Worm (Caenorhabditis elegans): ENCODE data around the gene T26A8.4.
A peak's percentile ranks its signal among the peaks of the same experiment; 100 is the strongest.

T26A8.4 gene

DNA sequence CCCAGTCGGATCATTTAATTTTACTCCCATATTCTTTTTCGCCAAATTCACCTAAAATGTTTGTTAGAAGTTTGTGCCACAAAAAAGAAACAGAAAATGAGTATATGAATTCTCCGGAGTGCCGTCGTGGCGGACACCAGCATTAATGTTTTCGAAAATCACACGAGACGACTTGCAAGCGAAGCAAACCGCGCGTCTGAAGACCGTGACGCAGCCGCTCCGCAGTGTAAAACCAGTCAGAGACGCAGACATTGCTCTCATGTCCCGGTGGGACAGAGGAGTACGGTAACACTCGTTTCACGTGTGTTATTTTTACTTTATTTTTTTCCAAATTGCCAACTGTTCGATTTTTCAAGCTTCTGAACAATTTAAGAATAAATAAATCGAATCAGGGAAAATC lies at the start of gene T26A8.4, which contains the start of gene pdtf-1:
Gene T26A8.4 (minus strand): TSS at position 185 of the 400 bp plus-strand sequence.
Gene pdtf-1 (plus strand): TSS at position 330 of the 400 bp plus-strand sequence.
- TF ChIP-seq fkh-3 (tag; optimal IDR thresholded peaks at IDR 0.05) (no peak), F10E7.11 (tag; optimal IDR thresholded peaks at IDR 0.05) (no peak), dpff-1 (tag; optimal IDR thresholded peaks at IDR 0.05) (no peak), Y67H2A.10 (GFP tag; conservative IDR thresholded peaks at IDR 0.05) (peak; percentile 88; the same call in 1 of the 2 replicates), ceh-27 (GFP tag; optimal IDR thresholded peaks at IDR 0.05) (peak; percentile 97), B0336.3 (GFP tag; IDR thresholded peaks at IDR 0.05) (peak; percentile 65; the same call in 1 of the 2 replicates), C17E4.6 (GFP tag; IDR thresholded peaks at IDR 0.05) (peak; percentile 79), efl-1 (GFP tag; optimal IDR thresholded peaks at IDR 0.05) (peak; percentile 60), F33H1.4 (GFP tag; IDR thresholded peaks at IDR 0.05) (peak; percentile 97), ceh-79 (tag; optimal IDR thresholded peaks at IDR 0.05) (no peak), ceh-100 (GFP tag; IDR thresholded peaks at IDR 0.05) (peak; percentile 60; the same call in 1 of the 2 replicates), repo-1 (tag; optimal IDR thresholded peaks at IDR 0.05) (peak; percentile 60), ceh-40 (GFP tag; IDR thresholded peaks at IDR 0.05) (no peak), rcor-1 (GFP tag; IDR thresholded peaks at IDR 0.05) (peak; percentile 89), lsl-1 (GFP tag; optimal IDR thresholded peaks at IDR 0.05) (peak; percentile 96), Y56A3A.18 (GFP tag; IDR thresholded peaks at IDR 0.05) (0 out of 2 replicates have a peak, but pooled peaks have one; percentile 62), nhr-179 (tag; optimal IDR thresholded peaks at IDR 0.05) (no peak), unc-130 (GFP tag; optimal IDR thresholded peaks at IDR 0.05) (peak; percentile 78), hmg-1.2 (GFP tag; IDR thresholded peaks at IDR 0.05) (peak; percentile 91), egl-44 (GFP tag; IDR thresholded peaks at IDR 0.05) (peak; percentile 80), F39B2.1 (GFP tag; IDR thresholded peaks at IDR 0.05) (no peak), B0019.2 (GFP tag; conservative IDR thresholded peaks at IDR 0.05) (peak; percentile 65), cebp-2 (GFP tag; IDR thresholded peaks at IDR 0.05) (no peak), dpl-1 (GFP tag; optimal IDR thresholded peaks at IDR 0.05) (peak; percentile 60), sea-2 (GFP tag; IDR thresholded peaks at IDR 0.05) (0 out of 2 replicates have a peak, but pooled peaks have one; percentile 26), dox-1 (GFP tag; IDR thresholded peaks at IDR 0.05) (peak; percentile 92), ztf-25 (GFP tag; IDR thresholded peaks at IDR 0.05) (no peak), ztf-26 (tag; optimal IDR thresholded peaks at IDR 0.05) (peak; percentile 20), pha-4 (tag; optimal IDR thresholded peaks at IDR 0.05) (peak; percentile 50), ztf-3 (GFP tag; optimal IDR thresholded peaks at IDR 0.05) (no peak), Y53F4B.3 (GFP tag; IDR thresholded peaks at IDR 0.05) (no peak), F23B12.7 (tag; optimal IDR thresholded peaks at IDR 0.05; ENCODE audit: insufficient read depth) (peak; percentile 92), athp-1 (tag; optimal IDR thresholded peaks at IDR 0.05) (no peak), snpc-1.1 (tag; optimal IDR thresholded peaks at IDR 0.05; ENCODE audit: insufficient read depth) (peak; percentile 80), B0261.1 (tag; optimal IDR thresholded peaks at IDR 0.05) (no peak), F37B4.10 (GFP tag; IDR thresholded peaks at IDR 0.05) (no peak), T07F8.4 (tag; optimal IDR thresholded peaks at IDR 0.05) (no peak), T26A5.8 (tag; optimal IDR thresholded peaks at IDR 0.05) (no peak), ceh-91 (GFP tag; IDR thresholded peaks at IDR 0.05) (peak; percentile 89), ztf-22 (GFP tag; optimal IDR thresholded peaks at IDR 0.05) (peak; percentile 23), aptf-2 (GFP tag; conservative IDR thresholded peaks at IDR 0.05) (no peak), let-607 (tag; optimal IDR thresholded peaks at IDR 0.05) (peak; percentile 87 to 88), lir-1 (GFP tag; conservative IDR thresholded peaks at IDR 0.05) (peak; percentile 86), F57A8.1 (GFP tag; optimal IDR thresholded peaks at IDR 0.05) (peak; percentile 1), Y53G8AR.9 (GFP tag; conservative IDR thresholded peaks at IDR 0.05) (peak; percentile 60; the same call in 1 of the 2 replicates), madf-3 (GFP tag; IDR thresholded peaks at IDR 0.05) (peak; percentile 99), hlh-12 (tag; optimal IDR thresholded peaks at IDR 0.05) (no peak), ztf-18 (tag; optimal IDR thresholded peaks at IDR 0.05) (peak; percentile 17), snpc-1.3 (tag; optimal IDR thresholded peaks at IDR 0.05; ENCODE audit: insufficient read depth) (peak; percentile 83)
